Fruit fly (Drosophila melanogaster) whole organism: ENCODE data around the gene Clic.

Source experiments
- CG8478 ChIP-seq: fragments of >200 bp; optimal IDR thresholded peaks from 2 replicates; lab custom pipeline; 2018; ENCODE audit warnings: inconsistent platforms
- Dll ChIP-seq: fragments of >200 bp; optimal IDR thresholded peaks from 2 replicates; lab custom pipeline; 2017
- EcR ChIP-seq, 2 experiments: fragments of >200 bp; optimal IDR thresholded peaks; 2 replicates each; lab custom pipeline; 2017; ENCODE audit warnings: missing biosample characterization in 2 of 2, missing genetic modification characterization in 2 of 2, missing genetic modification reagents in 2 of 2
- pan ChIP-seq: fragments of >200 bp; optimal IDR thresholded peaks from 2 replicates; lab custom pipeline; 2017
- psq ChIP-seq: fragments of >200 bp; optimal IDR thresholded peaks from 2 replicates; lab custom pipeline; 2017
- usp ChIP-seq: fragments of >200 bp; optimal IDR thresholded peaks from 2 replicates; lab custom pipeline; 2017; ENCODE audit warnings: missing biosample characterization, missing genetic modification characterization, mixed read lengths

The Clic gene

DNA sequence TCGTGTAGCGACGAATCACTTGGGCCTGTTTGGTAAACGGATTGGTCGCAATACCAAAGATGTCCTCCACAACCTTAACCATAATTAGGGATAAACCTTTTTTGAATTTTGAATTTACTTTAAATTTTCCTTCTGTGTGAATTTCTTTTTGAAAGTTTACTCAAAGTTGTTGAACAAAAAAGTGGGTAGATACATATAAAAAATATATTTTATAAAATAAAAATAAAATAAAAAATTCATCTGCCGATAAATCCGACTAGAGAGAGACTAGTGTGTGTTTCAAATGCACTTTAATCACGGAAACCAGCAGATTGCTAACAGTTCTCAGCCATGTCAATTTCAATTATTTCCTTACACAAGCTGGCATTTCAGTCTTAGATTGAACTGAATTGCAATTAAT, 24.6 kb downstream of the Clic start, which contains the start of gene CG10996:
Gene CG10996, minus strand, starts transcription at position 101 of the 400 bp plus-strand sequence.
- no peak for TF ChIP-seq usp (GFP tag; lab: Kevin White, UChicago)

DNA sequence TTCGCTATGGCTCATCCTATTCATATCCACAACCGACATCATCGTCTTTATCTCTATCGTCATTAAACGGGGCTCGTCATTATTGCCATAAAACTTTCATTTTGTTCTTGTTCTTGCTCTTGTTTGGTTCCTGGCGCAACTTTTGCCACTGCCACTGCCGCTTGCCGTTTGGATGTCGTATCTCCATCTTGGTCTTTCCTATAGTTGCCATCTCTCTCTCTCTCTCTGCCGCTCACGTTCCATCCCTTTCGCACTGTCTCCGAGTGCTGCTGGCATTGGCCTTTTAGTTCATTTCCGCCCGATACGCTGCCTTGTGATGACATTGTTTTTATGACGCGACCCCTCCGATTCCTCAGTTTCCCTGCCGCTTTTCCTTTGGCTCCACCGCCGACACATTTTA, 29.6 kb downstream of the Clic start:
- TF ChIP-seq EcR (GFP tag; optimal IDR thresholded peaks at IDR 0.05; lab: Kevin White, UChicago) (no peak), usp (GFP tag; lab: Kevin White, UChicago) (no peak), Dll (lab: Kevin White, UChicago) (no peak), psq (lab: Kevin White, UChicago) (no peak), CG8478 (lab: Kevin White, UChicago) (no peak), pan (lab: Kevin White, UChicago) (no peak)

DNA sequence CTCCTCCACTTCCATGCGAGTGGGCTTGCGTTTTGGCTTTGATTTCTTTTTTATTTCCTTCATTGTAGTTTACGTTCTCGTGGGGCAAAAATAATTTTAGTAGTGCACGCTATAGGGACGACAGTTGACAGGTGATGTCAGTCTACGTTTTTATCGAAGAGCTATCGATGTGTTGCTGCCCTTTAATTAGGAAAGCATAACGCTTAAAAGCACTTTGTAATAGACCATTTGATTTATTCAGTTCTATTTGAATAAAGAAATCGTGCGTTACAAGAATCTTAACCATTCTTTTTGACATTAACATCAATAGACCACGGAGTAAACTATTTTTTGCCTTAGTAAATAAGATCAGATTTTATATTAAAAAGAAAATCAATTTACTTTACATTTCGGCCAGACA, 31.1 kb downstream of the Clic start, which contains the start of gene CG10993:
Gene CG10993, minus strand, starts transcription at position 101 of the 400 bp plus-strand sequence.
- TF ChIP-seq CG8478 (lab: Kevin White, UChicago) (no peak), Dll (lab: Kevin White, UChicago) (no peak), usp (GFP tag; lab: Kevin White, UChicago) (no peak), EcR (GFP tag; optimal IDR thresholded peaks at IDR 0.05; lab: Kevin White, UChicago) (no peak), pan (lab: Kevin White, UChicago) (no peak), psq (lab: Kevin White, UChicago) (no peak)

DNA sequence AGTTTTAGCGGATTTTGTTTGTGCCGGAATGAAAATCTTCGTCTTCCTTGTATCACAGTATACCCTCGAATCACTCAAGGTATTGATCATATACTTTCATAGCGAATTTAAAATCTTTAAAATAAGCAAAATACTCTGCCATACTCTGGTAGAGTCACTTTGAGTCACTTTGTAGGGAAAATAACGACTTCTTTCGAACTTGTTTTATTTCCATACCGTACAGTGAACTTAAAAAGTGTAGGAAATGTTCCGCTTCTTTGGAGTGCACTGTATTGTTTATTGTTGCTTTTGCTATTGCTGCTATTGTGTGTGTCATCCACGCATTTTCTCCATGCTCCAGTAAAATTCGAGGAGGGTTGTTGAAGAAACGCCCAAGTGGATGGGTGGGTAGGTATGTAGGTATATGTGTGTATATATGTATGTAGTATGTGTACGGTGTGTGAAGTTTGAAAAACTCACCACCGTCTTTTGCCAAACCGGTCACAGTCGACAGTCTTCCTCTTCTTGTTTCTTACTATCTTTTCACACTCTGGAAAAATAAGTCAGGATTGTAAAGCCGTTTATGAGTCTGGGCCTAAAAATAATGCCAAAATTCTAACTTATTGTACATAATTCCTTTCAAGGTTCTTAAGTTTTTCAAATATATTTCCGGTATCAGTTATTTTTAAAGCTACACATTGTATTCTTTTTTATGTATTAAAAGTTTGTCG, 33.0 kb downstream of the Clic start:
- TF ChIP-seq pan (lab: Kevin White, UChicago), result no peak

DNA sequence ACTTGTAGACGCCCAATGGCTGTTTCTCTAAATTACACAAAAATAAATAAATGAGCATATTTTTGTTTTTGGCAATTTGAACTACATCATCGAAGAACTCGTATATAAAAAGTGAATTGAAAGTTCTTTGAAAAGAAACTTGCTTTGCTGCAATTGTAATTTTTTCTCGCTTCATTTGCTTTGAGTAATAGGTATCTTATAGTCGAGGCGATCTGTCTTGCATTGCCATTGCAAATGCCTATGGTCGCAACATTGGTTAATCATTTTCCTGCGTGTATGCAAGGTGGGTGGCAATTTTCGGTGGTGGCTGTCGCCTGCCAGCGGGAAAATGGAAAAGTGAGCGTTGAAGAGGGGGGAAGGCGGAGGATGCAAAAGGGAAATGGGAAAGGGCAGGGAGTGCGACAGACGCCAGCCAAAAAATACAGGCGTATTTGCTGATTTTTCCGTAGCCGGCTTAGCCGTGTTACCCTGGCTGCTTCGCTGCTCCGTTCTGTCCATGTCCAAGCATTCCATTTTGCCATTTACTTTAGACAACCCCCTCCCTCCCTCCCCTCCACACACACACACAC, 34.7 kb downstream of the Clic start:
- TF ChIP-seq Dll (lab: Kevin White, UChicago), result no peak
- TF ChIP-seq EcR (GFP tag; optimal IDR thresholded peaks at IDR 0.05; lab: Kevin White, UChicago), result no peak
- no peak for TF ChIP-seq pan (lab: Kevin White, UChicago)
- TF ChIP-seq usp (GFP tag; lab: Kevin White, UChicago), result no peak
- TF ChIP-seq psq (lab: Kevin White, UChicago), result no peak
- no peak for TF ChIP-seq CG8478 (lab: Kevin White, UChicago)

DNA sequence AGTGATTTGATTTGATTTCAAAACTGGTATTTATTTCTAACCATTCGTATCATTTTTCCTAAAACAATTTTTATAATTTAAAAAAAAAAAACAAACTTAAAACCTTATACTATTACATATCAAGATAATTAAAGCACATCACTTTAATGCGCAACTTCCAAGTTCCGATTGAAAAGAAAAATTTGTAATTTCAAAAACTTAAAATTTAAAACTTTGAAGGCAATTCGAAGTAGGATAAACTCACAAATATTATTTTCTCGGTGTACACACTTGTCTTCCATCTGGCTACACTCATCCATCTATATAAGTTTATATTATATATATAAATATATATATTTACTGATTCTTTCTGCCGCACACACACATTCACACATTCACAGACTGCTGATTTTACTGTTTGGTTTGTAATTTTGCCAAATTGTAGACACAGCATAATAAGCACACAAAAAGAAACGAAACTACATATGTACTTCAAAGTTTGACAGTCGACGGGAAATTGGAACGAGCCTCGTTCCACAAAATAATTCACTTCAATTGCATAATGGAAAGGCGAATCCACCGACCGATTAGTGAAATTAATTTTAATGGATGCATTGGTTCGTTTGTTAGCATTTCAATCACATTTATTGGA, 36.0 kb downstream of the Clic start:
- TF ChIP-seq CG8478 (lab: Kevin White, UChicago), result no peak

DNA sequence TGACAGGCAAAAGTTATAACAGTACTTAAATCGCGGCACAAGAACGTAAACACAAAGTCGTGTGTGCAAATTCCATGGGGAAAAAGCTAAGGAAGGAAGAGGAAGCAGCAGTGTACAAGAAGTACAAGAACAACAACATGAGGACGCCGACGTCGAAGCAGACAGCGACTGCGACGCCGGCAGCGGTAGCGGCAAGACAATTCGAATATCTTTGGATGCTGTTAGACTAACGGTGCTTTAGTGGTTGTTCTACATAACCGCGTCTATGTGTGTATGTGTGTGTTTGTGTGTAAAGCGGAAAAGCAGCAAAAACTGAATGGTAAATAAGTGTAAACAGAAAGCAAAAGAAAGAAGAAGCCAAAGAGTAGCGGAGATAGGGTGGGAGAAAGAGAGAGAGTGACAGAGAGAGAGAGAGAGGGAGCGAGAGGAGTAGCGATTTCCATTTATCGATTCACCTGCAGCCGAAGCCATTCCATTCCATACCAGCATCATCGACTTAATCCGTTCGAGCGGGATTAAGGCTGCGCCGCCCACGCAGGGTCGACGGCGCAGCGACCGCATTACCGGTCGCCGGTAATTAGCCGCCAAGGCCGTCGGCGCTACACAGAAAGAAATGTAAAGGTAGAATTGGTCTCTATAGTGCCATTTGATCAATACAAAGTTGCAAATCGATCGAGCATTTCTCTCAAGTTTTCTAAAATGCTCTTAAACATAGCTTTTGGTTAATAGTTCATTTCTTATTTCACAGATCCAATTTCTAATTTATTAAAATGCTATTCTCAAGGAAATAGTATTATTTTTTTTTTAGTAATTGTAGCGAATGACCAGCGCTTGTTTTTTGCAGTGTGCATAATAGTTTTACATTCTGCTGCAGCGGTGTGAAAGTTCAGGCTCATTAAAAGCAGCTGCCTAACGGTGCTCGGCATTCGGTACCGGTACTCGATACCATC, 37.9 kb downstream of the Clic start:
- TF ChIP-seq CG8478 (lab: Kevin White, UChicago) (no peak), Dll (lab: Kevin White, UChicago) (no peak), psq (lab: Kevin White, UChicago) (no peak), EcR (GFP tag; optimal IDR thresholded peaks at IDR 0.05; lab: Kevin White, UChicago) (no peak), pan (lab: Kevin White, UChicago) (no peak), usp (GFP tag; lab: Kevin White, UChicago) (no peak)

DNA sequence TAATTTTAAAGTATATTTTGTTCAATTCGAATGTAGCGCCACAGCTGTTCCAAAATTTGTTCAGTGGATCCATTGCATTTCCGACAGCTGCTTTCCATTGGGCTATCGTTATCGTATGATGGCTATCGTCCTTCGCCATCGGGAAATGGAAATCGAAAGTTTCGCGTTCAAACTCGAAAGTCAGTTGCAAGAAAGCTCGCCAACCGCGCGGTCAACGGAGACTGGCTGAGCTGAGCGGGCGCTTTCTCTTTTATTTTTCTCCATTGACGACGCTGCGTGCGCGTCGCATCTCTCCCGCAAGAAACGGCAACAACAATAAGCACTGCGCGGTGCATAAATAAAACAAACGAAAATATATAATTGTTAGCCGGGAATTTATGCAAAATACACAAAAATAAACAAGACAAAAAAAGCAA, 38.6 kb downstream of the Clic start, which contains the start of gene inaE:
Gene inaE, plus strand, starts transcription at position 181 of the 416 bp plus-strand sequence.
- TF ChIP-seq usp (GFP tag; lab: Kevin White, UChicago) (no peak), psq (lab: Kevin White, UChicago) (no peak), Dll (lab: Kevin White, UChicago) (no peak), EcR (GFP tag; optimal IDR thresholded peaks at IDR 0.05; lab: Kevin White, UChicago) (no peak), pan (lab: Kevin White, UChicago) (no peak), CG8478 (lab: Kevin White, UChicago) (no peak)

DNA sequence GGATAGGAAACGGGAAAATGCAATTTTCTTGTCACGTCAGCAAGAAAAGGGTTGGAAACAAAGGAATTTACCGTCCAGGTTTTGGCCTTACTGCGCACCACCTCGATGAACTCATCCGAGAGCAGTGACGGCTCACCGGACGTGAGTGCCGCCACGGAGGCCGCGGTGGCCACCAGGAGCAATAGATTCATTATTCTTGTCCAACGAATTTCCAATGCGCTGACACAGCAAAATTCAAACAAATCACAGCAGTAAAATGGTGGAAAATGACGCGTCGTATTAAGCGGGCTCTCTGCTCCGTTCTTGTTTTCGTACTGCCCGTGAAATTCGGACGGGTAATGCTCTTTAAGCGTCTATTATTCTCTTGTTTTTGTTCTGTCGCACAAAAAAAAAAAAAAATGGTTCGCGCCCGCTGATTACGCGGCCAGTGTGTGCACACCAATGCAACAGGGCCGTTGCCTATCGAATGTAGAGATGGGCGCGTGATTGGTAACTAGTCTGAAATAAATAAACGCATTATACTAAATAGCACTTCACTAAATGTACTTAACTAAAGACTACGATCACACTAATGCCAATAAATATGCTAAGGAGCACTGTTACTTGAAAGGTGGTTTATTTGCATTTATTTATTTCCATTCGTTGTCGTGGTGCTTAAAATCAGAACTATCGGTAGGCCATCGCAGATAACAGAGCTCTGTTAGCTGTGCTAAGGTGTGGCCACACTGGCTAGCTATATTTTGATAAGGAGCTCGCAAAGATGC, 40.2 kb downstream of the Clic start, which contains the start of the genes CtsB and amrt:
Gene CtsB, minus strand, starts transcription at position 432 of the 764 bp plus-strand sequence.
Gene amrt, plus strand, starts transcription at position 721 of the 764 bp plus-strand sequence.
- TF ChIP-seq pan (lab: Kevin White, UChicago) (no peak), EcR (GFP tag; optimal IDR thresholded peaks at IDR 0.05; lab: Kevin White, UChicago) (no peak), usp (GFP tag; lab: Kevin White, UChicago) (no peak), Dll (lab: Kevin White, UChicago) (no peak), psq (lab: Kevin White, UChicago) (no peak)

DNA sequence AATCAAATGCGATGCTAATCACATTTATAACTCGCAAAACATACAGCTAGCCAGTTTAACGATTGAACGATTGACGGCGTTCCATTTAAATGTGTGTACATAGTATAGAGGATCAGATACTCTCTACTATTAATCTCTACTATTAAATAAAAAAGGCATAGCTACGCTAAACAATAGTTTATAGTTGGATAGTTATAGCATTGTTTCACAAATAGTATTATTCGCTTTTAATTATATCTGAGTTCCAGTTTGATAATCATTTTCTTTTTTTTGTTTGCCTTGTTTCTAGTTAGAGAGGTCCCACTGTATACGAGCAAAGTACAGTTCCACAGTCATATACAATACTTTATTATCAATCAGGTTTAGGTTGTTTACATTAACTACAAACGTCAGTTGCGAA, 42.4 kb downstream of the Clic start:
- TF ChIP-seq psq (lab: Kevin White, UChicago), result no peak
- TF ChIP-seq Dll (lab: Kevin White, UChicago), result no peak
- no peak for TF ChIP-seq pan (lab: Kevin White, UChicago)
- no peak for TF ChIP-seq CG8478 (lab: Kevin White, UChicago)
- no peak for TF ChIP-seq EcR (GFP tag; optimal IDR thresholded peaks at IDR 0.05; lab: Kevin White, UChicago)
- TF ChIP-seq usp (GFP tag; lab: Kevin White, UChicago), result no peak
